1 fruit fly cellular context compared by ENCODE assay signal in genomic region chr3R:14035924-14036448, dm6.
TF ChIP-seq lines count a peak whose summit lies in the region.

TSS of gene CG9922 (minus strand) at chr3R:14036398.

TF ChIP-seq in whole organism, embryonic, 481 proteins besides CTCF, POLR2A, EP300 and RAD21 (continued from another document and continues in another):
- TF ChIP-seq CG12659 (GFP tag; optimal IDR thresholded peaks at IDR 0.05; lab: Kevin White, UChicago) (peak; percentile 67), Ravus (GFP tag; IDR thresholded peaks at IDR 0.05; lab: Robert Waterston, UW) (no peak), Vsx1 (GFP tag; optimal IDR thresholded peaks at IDR 0.05; lab: Kevin White, UChicago) (peak; percentile 10), sim (GFP tag; IDR thresholded peaks at IDR 0.05; lab: Robert Waterston, UW) (no peak), mam (GFP tag; optimal IDR thresholded peaks at IDR 0.05; lab: Kevin White, UChicago) (peak; percentile 56), CG2889 (GFP tag; IDR thresholded peaks at IDR 0.05; lab: Robert Waterston, UW) (no peak), HmgD (GFP tag; optimal IDR thresholded peaks at IDR 0.05; lab: Kevin White, UChicago) (peak; percentile 49), CG10366 (GFP tag; IDR thresholded peaks at IDR 0.05; lab: Robert Waterston, UW) (no peak), corto (GFP tag; optimal IDR thresholded peaks at IDR 0.05; lab: Kevin White, UChicago) (no peak), dmrt99B (tag; optimal IDR thresholded peaks at IDR 0.05; lab: Kevin White, UChicago) (peak; percentile 3), hth (optimal IDR thresholded peaks at IDR 0.05; lab: Kevin White, UChicago) (no peak), CrebB (tag; optimal IDR thresholded peaks at IDR 0.05; lab: Kevin White, UChicago) (no peak), Bdp1 (GFP tag; optimal IDR thresholded peaks at IDR 0.05; lab: Kevin White, UChicago) (no peak), CG5953 (GFP tag; IDR thresholded peaks at IDR 0.05; lab: Robert Waterston, UW) (no peak), CG15514 (GFP tag; optimal IDR thresholded peaks at IDR 0.05; lab: Kevin White, UChicago) (peak; percentile 87), CG31441 (GFP tag; IDR thresholded peaks at IDR 0.05; lab: Robert Waterston, UW) (no peak), CG14860 (GFP tag; IDR thresholded peaks at IDR 0.05; lab: Robert Waterston, UW; ENCODE audit: partially characterized antibody) (no peak), CG3065 (GFP tag; optimal IDR thresholded peaks at IDR 0.05; lab: Kevin White, UChicago) (no peak), gem (tag; optimal IDR thresholded peaks at IDR 0.05; lab: Kevin White, UChicago) (peak; percentile 59), gt (GFP tag; IDR thresholded peaks at IDR 0.05; lab: Robert Waterston, UW) (no peak), Mad (GFP tag; optimal IDR thresholded peaks at IDR 0.05; lab: Kevin White, UChicago) (peak; percentile 49), zf30C (GFP tag; optimal IDR thresholded peaks at IDR 0.05; lab: Kevin White, UChicago) (no peak), rib (GFP tag; IDR thresholded peaks at IDR 0.05; lab: Robert Waterston, UW) (no peak), Ptx1 (GFP tag; IDR thresholded peaks at IDR 0.05; lab: Robert Waterston, UW) (no peak), bsh (GFP tag; optimal IDR thresholded peaks at IDR 0.05; lab: Kevin White, UChicago) (peak in 1 of 2 experiments; percentile 33), YL-1 (GFP tag; optimal IDR thresholded peaks at IDR 0.05; lab: Kevin White, UChicago) (peak; percentile 61), twi (tag; optimal IDR thresholded peaks at IDR 0.05; lab: Kevin White, UChicago) (no peak), Adf1 (GFP tag; IDR thresholded peaks at IDR 0.05; lab: Robert Waterston, UW) (no peak; the same call in 1 of the 2 replicates), CG11398 (GFP tag; optimal IDR thresholded peaks at IDR 0.05; lab: Kevin White, UChicago) (peak; percentile 16), schlank (tag; optimal IDR thresholded peaks at IDR 0.05; lab: Kevin White, UChicago) (no peak), cato (GFP tag; optimal IDR thresholded peaks at IDR 0.05; lab: Kevin White, UChicago; ENCODE audit: borderline replicate concordance) (peak; percentile 12), Blimp-1 (GFP tag; optimal IDR thresholded peaks at IDR 0.05; lab: Kevin White, UChicago) (peak; percentile 25), CG3838 (GFP tag; optimal IDR thresholded peaks at IDR 0.05; lab: Kevin White, UChicago) (no peak), Nf-YA (GFP tag; IDR thresholded peaks at IDR 0.05; lab: Robert Waterston, UW) (no peak), CG11093 (GFP tag; IDR thresholded peaks at IDR 0.05; lab: Robert Waterston, UW) (no peak), luna (GFP tag; optimal IDR thresholded peaks at IDR 0.05; lab: Kevin White, UChicago) (no peak), tx (GFP tag; optimal IDR thresholded peaks at IDR 0.05; lab: Kevin White, UChicago) (peak; percentile 44), CG4730 (GFP tag; IDR thresholded peaks at IDR 0.05; lab: Robert Waterston, UW) (no peak), zfh2 (GFP tag; optimal IDR thresholded peaks at IDR 0.05; lab: Kevin White, UChicago) (peak; percentile 73), Dll (GFP tag; IDR thresholded peaks at IDR 0.05; lab: Robert Waterston, UW; ENCODE audit: partially characterized antibody) (peak; percentile 71), emc (GFP tag; optimal IDR thresholded peaks at IDR 0.05; lab: Kevin White, UChicago) (peak; percentile 38), CG6175 (GFP tag; IDR thresholded peaks at IDR 0.05; lab: Robert Waterston, UW) (no peak), vfl (GFP tag; optimal IDR thresholded peaks at IDR 0.05; lab: Kevin White, UChicago) (peak; percentile 68), CG6254 (GFP tag; optimal IDR thresholded peaks at IDR 0.05; lab: Kevin White, UChicago) (no peak), Hr3 (GFP tag; optimal IDR thresholded peaks at IDR 0.05; lab: Kevin White, UChicago) (peak; percentile 24), trh (GFP tag; optimal IDR thresholded peaks at IDR 0.05; lab: Kevin White, UChicago) (no peak), gcm (GFP tag; optimal IDR thresholded peaks at IDR 0.05; lab: Kevin White, UChicago) (no peak), CG6272 (GFP tag; IDR thresholded peaks at IDR 0.05; lab: Robert Waterston, UW) (no peak), lov (optimal IDR thresholded peaks at IDR 0.05; lab: Kevin White, UChicago) (no peak), lov (GFP tag; IDR thresholded peaks at IDR 0.05; lab: Robert Waterston, UW) (no peak), CG11085 (GFP tag; IDR thresholded peaks at IDR 0.05; lab: Robert Waterston, UW) (no peak), CG16779 (GFP tag; IDR thresholded peaks at IDR 0.05; lab: Robert Waterston, UW) (no peak), Hr78 (GFP tag; optimal IDR thresholded peaks at IDR 0.05; lab: Kevin White, UChicago) (no peak), unc-4 (GFP tag; IDR thresholded peaks at IDR 0.05; lab: Robert Waterston, UW; ENCODE audit: partially characterized antibody) (peak; percentile 59), Dref (GFP tag; IDR thresholded peaks at IDR 0.05; lab: Robert Waterston, UW) (peak; percentile 64), CG12299 (tag; optimal IDR thresholded peaks at IDR 0.05; lab: Kevin White, UChicago) (peak; percentile 59), CG12071 (GFP tag; optimal IDR thresholded peaks at IDR 0.05; lab: Kevin White, UChicago) (no peak), CG10431 (GFP tag; optimal IDR thresholded peaks at IDR 0.05; lab: Kevin White, UChicago) (no peak), CG32532 (GFP tag; IDR thresholded peaks at IDR 0.05; lab: Robert Waterston, UW) (peak; percentile 49; the same call in 1 of the 2 replicates), org-1 (GFP tag; optimal IDR thresholded peaks at IDR 0.05; lab: Kevin White, UChicago) (no peak), stwl (tag; optimal IDR thresholded peaks at IDR 0.05; lab: Kevin White, UChicago) (peak; percentile 77), CG12219 (GFP tag; optimal IDR thresholded peaks at IDR 0.05; lab: Kevin White, UChicago) (no peak), Bgb (GFP tag; IDR thresholded peaks at IDR 0.05; lab: Robert Waterston, UW; ENCODE audit: partially characterized antibody) (peak; percentile 68; the same call in 1 of the 2 replicates), CG30403 (GFP tag; optimal IDR thresholded peaks at IDR 0.05; lab: Kevin White, UChicago) (peak; percentile 67), CG17568 (GFP tag; optimal IDR thresholded peaks at IDR 0.05; lab: Kevin White, UChicago) (peak; percentile 44), tin (GFP tag; optimal IDR thresholded peaks at IDR 0.05; lab: Kevin White, UChicago) (peak; percentile 51), CG3726 (GFP tag; IDR thresholded peaks at IDR 0.05; lab: Robert Waterston, UW) (no peak), NK7.1 (GFP tag; optimal IDR thresholded peaks at IDR 0.05; lab: Kevin White, UChicago) (no peak), CoRest (tag; optimal IDR thresholded peaks at IDR 0.05; lab: Kevin White, UChicago) (peak; percentile 62), CG31224 (GFP tag; IDR thresholded peaks at IDR 0.05; lab: Robert Waterston, UW) (peak; percentile 6; the same call in 1 of the 2 replicates), sd (tag; optimal IDR thresholded peaks at IDR 0.05; lab: Kevin White, UChicago) (peak; percentile 85), CG15269 (tag; optimal IDR thresholded peaks at IDR 0.05; lab: Kevin White, UChicago) (peak; percentile 52), CG14014 (GFP tag; IDR thresholded peaks at IDR 0.05; lab: Robert Waterston, UW) (no peak), NC2α (GFP tag; optimal IDR thresholded peaks at IDR 0.05; lab: Kevin White, UChicago) (no peak), CG4820 (GFP tag; optimal IDR thresholded peaks at IDR 0.05; lab: Kevin White, UChicago) (peak; percentile 11), Oli (tag; optimal IDR thresholded peaks at IDR 0.05; lab: Kevin White, UChicago) (no peak), ranshi (GFP tag; IDR thresholded peaks at IDR 0.05; lab: Robert Waterston, UW) (no peak), Dip3 (GFP tag; optimal IDR thresholded peaks at IDR 0.05; lab: Kevin White, UChicago) (peak; percentile 9), CG7556 (GFP tag; optimal IDR thresholded peaks at IDR 0.05; lab: Kevin White, UChicago) (peak; percentile 16), CG1024 (GFP tag; IDR thresholded peaks at IDR 0.05; lab: Robert Waterston, UW) (no peak), ATbp (GFP tag; optimal IDR thresholded peaks at IDR 0.05; lab: Kevin White, UChicago) (peak; percentile 13), sima (GFP tag; optimal IDR thresholded peaks at IDR 0.05; lab: Kevin White, UChicago) (no peak), Oaz (GFP tag; IDR thresholded peaks at IDR 0.05; lab: Robert Waterston, UW) (no peak), CG15011 (GFP tag; optimal IDR thresholded peaks at IDR 0.05; lab: Kevin White, UChicago) (no peak), Atf3 (GFP tag; optimal IDR thresholded peaks at IDR 0.05; lab: Kevin White, UChicago) (no peak), CG10462 (GFP tag; optimal IDR thresholded peaks at IDR 0.05; lab: Kevin White, UChicago) (no peak), CG1602 (GFP tag; optimal IDR thresholded peaks at IDR 0.05; lab: Kevin White, UChicago) (peak; percentile 51), lola (GFP tag; optimal IDR thresholded peaks at IDR 0.05; lab: Kevin White, UChicago) (peak in 1 of 3 experiments; percentile 39), NFAT (GFP tag; IDR thresholded peaks at IDR 0.05; lab: Robert Waterston, UW) (no peak), Hmx (GFP tag; optimal IDR thresholded peaks at IDR 0.05; lab: Kevin White, UChicago) (peak; percentile 13), Camta (GFP tag; optimal IDR thresholded peaks at IDR 0.05; lab: Kevin White, UChicago) (peak; percentile 12), gce (GFP tag; IDR thresholded peaks at IDR 0.05; lab: Robert Waterston, UW) (no peak), Jarid2 (GFP tag; optimal IDR thresholded peaks at IDR 0.05; lab: Kevin White, UChicago) (no peak), Scr (GFP tag; IDR thresholded peaks at IDR 0.05; lab: Robert Waterston, UW; ENCODE audit: partially characterized antibody) (peak; percentile 65), ab (GFP tag; optimal IDR thresholded peaks at IDR 0.05; lab: Kevin White, UChicago) (no peak), CG2199 (GFP tag; IDR thresholded peaks at IDR 0.05; lab: Robert Waterston, UW) (no peak), GATAe (GFP tag; conservative IDR thresholded peaks at IDR 0.05; lab: Robert Waterston, UW) (no peak), CHES-1-like (GFP tag; optimal IDR thresholded peaks at IDR 0.05; lab: Kevin White, UChicago) (peak; percentile 83), pfk (GFP tag; optimal IDR thresholded peaks at IDR 0.05; lab: Kevin White, UChicago) (no peak), HLH3B (GFP tag; IDR thresholded peaks at IDR 0.05; lab: Robert Waterston, UW) (no peak), ato (GFP tag; IDR thresholded peaks at IDR 0.05; lab: Robert Waterston, UW; ENCODE audit: partially characterized antibody) (no peak), jumu (GFP tag; optimal IDR thresholded peaks at IDR 0.05; lab: Kevin White, UChicago) (peak; percentile 68), CG6683 (GFP tag; optimal IDR thresholded peaks at IDR 0.05; lab: Kevin White, UChicago) (peak; percentile 33), CG14667 (GFP tag; IDR thresholded peaks at IDR 0.05; lab: Robert Waterston, UW) (no peak), jing (GFP tag; optimal IDR thresholded peaks at IDR 0.05; lab: Kevin White, UChicago) (no peak), kay (GFP tag; optimal IDR thresholded peaks at IDR 0.05; lab: Kevin White, UChicago) (peak; percentile 13), bowl (GFP tag; IDR thresholded peaks at IDR 0.05; lab: Robert Waterston, UW) (no peak), Deaf1 (tag; optimal IDR thresholded peaks at IDR 0.05; lab: Kevin White, UChicago) (peak; percentile 51), CG4707 (GFP tag; optimal IDR thresholded peaks at IDR 0.05; lab: Kevin White, UChicago) (no peak), CG6791 (GFP tag; IDR thresholded peaks at IDR 0.05; lab: Robert Waterston, UW; ENCODE audit: partially characterized antibody) (peak; percentile 62; the same call in 2 of the 3 replicates), CG18476 (GFP tag; optimal IDR thresholded peaks at IDR 0.05; lab: Kevin White, UChicago) (peak; percentile 25), CG9609 (GFP tag; optimal IDR thresholded peaks at IDR 0.05; lab: Kevin White, UChicago) (peak; percentile 33), klu (GFP tag; IDR thresholded peaks at IDR 0.05; lab: Robert Waterston, UW) (no peak), sc (optimal IDR thresholded peaks at IDR 0.05; lab: Kevin White, UChicago) (no peak), sc (GFP tag; optimal IDR thresholded peaks at IDR 0.05; lab: Kevin White, UChicago) (no peak), cwo (GFP tag; optimal IDR thresholded peaks at IDR 0.05; lab: Kevin White, UChicago) (no peak), CG11696 (GFP tag; IDR thresholded peaks at IDR 0.05; lab: Robert Waterston, UW) (no peak), sisA (GFP tag; IDR thresholded peaks at IDR 0.05; lab: Robert Waterston, UW) (no peak), CG12104 (GFP tag; optimal IDR thresholded peaks at IDR 0.05; lab: Kevin White, UChicago) (no peak), CG17829 (tag; optimal IDR thresholded peaks at IDR 0.05; lab: Kevin White, UChicago) (peak; percentile 50), ac (GFP tag; optimal IDR thresholded peaks at IDR 0.05; lab: Kevin White, UChicago) (no peak), p53 (GFP tag; optimal IDR thresholded peaks at IDR 0.05; lab: Kevin White, UChicago) (peak; percentile 47), esg (GFP tag; conservative IDR thresholded peaks at IDR 0.05; lab: Robert Waterston, UW) (no peak), CG11456 (GFP tag; IDR thresholded peaks at IDR 0.05; lab: Robert Waterston, UW) (no peak), hkb (optimal IDR thresholded peaks at IDR 0.05; lab: Kevin White, UChicago) (peak; percentile 73), hkb (GFP tag; IDR thresholded peaks at IDR 0.05; lab: Robert Waterston, UW) (0 out of 2 replicates have a peak, but pooled peaks have one; percentile 22), Lpt (GFP tag; optimal IDR thresholded peaks at IDR 0.05; lab: Kevin White, UChicago) (no peak), CG17186 (GFP tag; optimal IDR thresholded peaks at IDR 0.05; lab: Kevin White, UChicago) (peak; percentile 82), CG12391 (tag; optimal IDR thresholded peaks at IDR 0.05; lab: Kevin White, UChicago) (peak; percentile 84), Atf6 (GFP tag; IDR thresholded peaks at IDR 0.05; lab: Robert Waterston, UW) (no peak), CG3407 (GFP tag; optimal IDR thresholded peaks at IDR 0.05; lab: Kevin White, UChicago) (peak; percentile 7), CG43689 (GFP tag; IDR thresholded peaks at IDR 0.05; lab: Robert Waterston, UW) (no peak), Fer2 (tag; optimal IDR thresholded peaks at IDR 0.05; lab: Kevin White, UChicago) (no peak), dimm (GFP tag; IDR thresholded peaks at IDR 0.05; lab: Robert Waterston, UW) (no peak), TFAM (GFP tag; optimal IDR thresholded peaks at IDR 0.05; lab: Kevin White, UChicago) (no peak), CG3995 (GFP tag; optimal IDR thresholded peaks at IDR 0.05; lab: Kevin White, UChicago) (no peak)
